Fruit fly (Drosophila melanogaster): ENCODE measurements around the gene CG18754.

The CG18754 gene

DNA sequence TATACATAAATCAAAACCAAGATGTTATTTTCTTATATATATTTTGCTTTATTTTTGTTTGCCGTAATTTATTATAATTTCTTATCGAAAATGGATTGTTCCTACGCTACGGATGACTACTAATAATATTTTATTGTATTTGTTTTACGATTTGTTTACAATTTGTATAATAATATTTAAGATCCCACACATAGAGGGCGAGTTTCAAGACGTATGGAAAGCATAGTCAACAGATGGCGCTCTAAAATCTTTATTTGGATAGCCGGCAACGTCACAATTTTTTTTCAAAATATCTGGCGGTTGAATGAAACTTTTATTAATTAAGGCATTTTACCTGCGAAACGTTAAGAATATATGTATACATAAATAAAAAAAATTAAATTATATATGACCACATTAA lies 38.1 kb downstream of the CG18754 start (continued):
- no peak for TF ChIP-seq CG11696 (GFP tag; IDR thresholded peaks at IDR 0.05)
- peak; percentile 36 for TF ChIP-seq CG10147 (GFP tag; optimal IDR thresholded peaks at IDR 0.05)
- peak; percentile 34 for TF ChIP-seq CG7987 (GFP tag; optimal IDR thresholded peaks at IDR 0.05)
- TF ChIP-seq aop (GFP tag; IDR thresholded peaks at IDR 0.05): no peak
- no peak for TF ChIP-seq Aef1 (GFP tag; IDR thresholded peaks at IDR 0.05)
- peak; percentile 70 for TF ChIP-seq Myb (GFP tag; optimal IDR thresholded peaks at IDR 0.05)
- TF ChIP-seq kah (GFP tag; optimal IDR thresholded peaks at IDR 0.05): no peak
- peak; percentile 76 for TF ChIP-seq Hmr (GFP tag; optimal IDR thresholded peaks at IDR 0.05)
- no peak for TF ChIP-seq croc (GFP tag; conservative IDR thresholded peaks at IDR 0.05)
- TF ChIP-seq CG14441 (GFP tag; IDR thresholded peaks at IDR 0.05): 0 out of 2 replicates have a peak, but pooled peaks have one; percentile 6
- no peak for TF ChIP-seq CG34422 (GFP tag; IDR thresholded peaks at IDR 0.05)
- peak; percentile 17 for TF ChIP-seq pita (GFP tag; optimal IDR thresholded peaks at IDR 0.05)
- TF ChIP-seq CG1233 (GFP tag; optimal IDR thresholded peaks at IDR 0.05): no peak
- peak; percentile 43 for TF ChIP-seq CG2120 (GFP tag; optimal IDR thresholded peaks at IDR 0.05)
- 0 out of 3 replicates have a peak, but pooled peaks have one; percentile 26 for TF ChIP-seq ci (GFP tag; IDR thresholded peaks at IDR 0.05)
- TF ChIP-seq mam (GFP tag; optimal IDR thresholded peaks at IDR 0.05): peak; percentile 19
- TF ChIP-seq kay (GFP tag; optimal IDR thresholded peaks at IDR 0.05): peak; percentile 8
- TF ChIP-seq H2.0 (GFP tag; IDR thresholded peaks at IDR 0.05): no peak
- no peak for TF ChIP-seq C15 (GFP tag; IDR thresholded peaks at IDR 0.05)
- peak; percentile 93 for TF ChIP-seq CG2199 (GFP tag; IDR thresholded peaks at IDR 0.05)
- TF ChIP-seq abd-A (tag; optimal IDR thresholded peaks at IDR 0.05): peak; percentile 63
- TF ChIP-seq CG42726 (GFP tag; IDR thresholded peaks at IDR 0.05; ENCODE audit: partially characterized antibody): no peak
- peak; percentile 42 for TF ChIP-seq CG30403 (GFP tag; optimal IDR thresholded peaks at IDR 0.05)
- TF ChIP-seq CG3281 (GFP tag; optimal IDR thresholded peaks at IDR 0.05): peak; percentile 2
- peak; percentile 7 for TF ChIP-seq CG4617 (GFP tag; optimal IDR thresholded peaks at IDR 0.05; ENCODE audit: borderline replicate concordance)
- TF ChIP-seq CG17361 (GFP tag; IDR thresholded peaks at IDR 0.05): peak; percentile 29; the same call in 1 of the 3 replicates
- no peak; the same call in 2 of the 3 replicates for TF ChIP-seq CG11456 (GFP tag; IDR thresholded peaks at IDR 0.05)
- TF ChIP-seq tna (GFP tag; IDR thresholded peaks at IDR 0.05; ENCODE audit: partially characterized antibody): no peak
- TF ChIP-seq lilli (GFP tag; optimal IDR thresholded peaks at IDR 0.05): peak; percentile 34
- peak; percentile 21 for TF ChIP-seq ind (GFP tag; optimal IDR thresholded peaks at IDR 0.05)
- peak; percentile 42 for TF ChIP-seq CG2678 (tag; optimal IDR thresholded peaks at IDR 0.05)
- no peak for TF ChIP-seq Atf-2 (GFP tag; optimal IDR thresholded peaks at IDR 0.05)
- no peak for TF ChIP-seq z (GFP tag; IDR thresholded peaks at IDR 0.05)
- peak; percentile 26 for TF ChIP-seq trem (tag; optimal IDR thresholded peaks at IDR 0.05)
- TF ChIP-seq CG15269 (tag; optimal IDR thresholded peaks at IDR 0.05): peak; percentile 43
- TF ChIP-seq ase (GFP tag; IDR thresholded peaks at IDR 0.05): no peak
- peak; percentile 55 for TF ChIP-seq CG17912 (GFP tag; optimal IDR thresholded peaks at IDR 0.05)
- peak; percentile 24 for TF ChIP-seq CG2116 (GFP tag; optimal IDR thresholded peaks at IDR 0.05)
- TF ChIP-seq HmgZ (tag; optimal IDR thresholded peaks at IDR 0.05): peak; percentile 84
- TF ChIP-seq grau (tag; optimal IDR thresholded peaks at IDR 0.05): peak; percentile 56
- peak; percentile 14 for TF ChIP-seq CG14710 (tag; optimal IDR thresholded peaks at IDR 0.05)
- TF ChIP-seq CG7556 (GFP tag; optimal IDR thresholded peaks at IDR 0.05): no peak
- peak; percentile 7 for TF ChIP-seq gsb-n (tag; optimal IDR thresholded peaks at IDR 0.05)
- no peak for TF ChIP-seq ERR (GFP tag; optimal IDR thresholded peaks at IDR 0.05)
- TF ChIP-seq CG15601 (tag; optimal IDR thresholded peaks at IDR 0.05): peak; percentile 52
- peak; percentile 55 for TF ChIP-seq Xbp1 (GFP tag; optimal IDR thresholded peaks at IDR 0.05)
- TF ChIP-seq CG17186 (GFP tag; optimal IDR thresholded peaks at IDR 0.05): no peak
- peak; percentile 64 for TF ChIP-seq CG15696 (tag; optimal IDR thresholded peaks at IDR 0.05)
- peak; percentile 47 for TF ChIP-seq Sox102F (GFP tag; optimal IDR thresholded peaks at IDR 0.05)
- TF ChIP-seq CG13424 (tag; optimal IDR thresholded peaks at IDR 0.05): peak; percentile 33
- TF ChIP-seq CG13296 (GFP tag; optimal IDR thresholded peaks at IDR 0.05): peak; percentile 19
